Worm (Caenorhabditis elegans) whole organism, midembryonic: Measurements from ENCODE around the gene mam-4.

Experiments
- klf-2 ChIP-seq: fragments of 200-800 bp; sonication (Bioruptor generic); conservative IDR thresholded peaks from 2 replicates; pipeline ENCODE4 v1.3.6; 2022; ENCODE audit warnings: missing genetic modification reagents, missing genetic modification characterization, missing compliant biosample characterization
- med-1 ChIP-seq: sonication (generic microtip); optimal IDR thresholded peaks from 2 replicates; lab custom pipeline; 2017; ENCODE audit warnings: missing genetic modification characterization, mild to moderate bottlenecking, missing compliant biosample characterization, antibody characterized with exemption, missing genetic modification reagents; ENCODE audit not compliant: insufficient read depth

- TF ChIP-seq klf-2 (no peak), med-1 (GFP tag; lab: Kevin White, UChicago) (no peak)
Measured at ce11 chrV:11266681-11267080, 18.7 kb downstream of the mam-4 start, which contains the start of gene str-116.
